Worm (Caenorhabditis elegans): Measurements from ENCODE around the gene R11A8.1.

- TF ChIP-seq pag-3 (tag; optimal IDR thresholded peaks at IDR 0.05; ENCODE audit: borderline replicate concordance) (no peak), pha-4 (tag; optimal IDR thresholded peaks at IDR 0.05) (no peak), K02D7.2 (tag; optimal IDR thresholded peaks at IDR 0.05) (no peak), ama-1 (optimal IDR thresholded peaks at IDR 0.05) (no peak), pat-9 (tag; optimal IDR thresholded peaks at IDR 0.05) (no peak), syd-9 (tag; optimal IDR thresholded peaks at IDR 0.05) (no peak), zip-5 (tag; optimal IDR thresholded peaks at IDR 0.05) (no peak)
Measured at ce11 chrIV:10349871-10350640, 6.9 kb downstream of the R11A8.1 start, which contains the start of the genes unc-43 and Y43C5B.3.
